Fruit fly (Drosophila melanogaster): ENCODE data around the gene ppan.
A peak's percentile ranks its signal among the peaks of the same experiment; 100 is the strongest.

The ppan gene

DNA sequence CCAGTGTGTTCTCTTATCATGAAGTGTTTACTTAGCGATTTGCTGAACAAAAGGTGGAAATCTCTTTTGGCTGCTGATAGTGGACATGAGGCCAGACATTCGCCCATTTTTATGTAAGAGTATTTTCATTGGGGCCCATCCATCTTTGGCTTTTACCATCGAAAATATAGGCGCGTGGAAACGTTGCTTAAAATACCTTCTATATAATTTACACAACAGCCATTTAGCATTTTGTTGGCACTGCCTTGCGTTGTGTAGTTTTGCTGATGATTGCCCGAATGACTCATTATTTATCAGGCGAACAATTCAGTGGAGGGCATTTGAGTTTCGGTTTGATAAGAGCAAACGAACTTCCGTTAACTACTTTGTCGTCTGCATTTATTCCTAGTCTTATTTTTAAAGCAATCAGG lies 45.6 kb downstream of the ppan start (continued):
- no peak for TF ChIP-seq gfzf (GFP tag; optimal IDR thresholded peaks at IDR 0.05)
- peak; percentile 64; the same call in 2 of the 3 replicates for TF ChIP-seq so (GFP tag; IDR thresholded peaks at IDR 0.05)
- TF ChIP-seq salm (tag; optimal IDR thresholded peaks at IDR 0.05), result no peak
- TF ChIP-seq mld (GFP tag; IDR thresholded peaks at IDR 0.05; ENCODE audit: partially characterized antibody), result no peak
- TF ChIP-seq CG14050 (GFP tag; IDR thresholded peaks at IDR 0.05), result no peak
- peak; percentile 28 for TF ChIP-seq CG1233 (GFP tag; optimal IDR thresholded peaks at IDR 0.05)
- no peak for TF ChIP-seq unc-4 (GFP tag; IDR thresholded peaks at IDR 0.05; ENCODE audit: partially characterized antibody)
- no peak for TF ChIP-seq CG5245 (GFP tag; optimal IDR thresholded peaks at IDR 0.05)
- no peak for TF ChIP-seq CG18764 (GFP tag; optimal IDR thresholded peaks at IDR 0.05)
- TF ChIP-seq Hsf (GFP tag; optimal IDR thresholded peaks at IDR 0.05), result peak; percentile 19
- TF ChIP-seq Dll (GFP tag; IDR thresholded peaks at IDR 0.05; ENCODE audit: partially characterized antibody), result no peak
- no peak for TF ChIP-seq tgo (GFP tag; IDR thresholded peaks at IDR 0.05)
- TF ChIP-seq CG9932 (GFP tag; IDR thresholded peaks at IDR 0.05), result peak; percentile 47
- no peak for TF ChIP-seq CG34422 (GFP tag; IDR thresholded peaks at IDR 0.05)
- no peak for TF ChIP-seq tll (GFP tag; optimal IDR thresholded peaks at IDR 0.05)
- TF ChIP-seq CG17802 (tag; optimal IDR thresholded peaks at IDR 0.05), result no peak
- no peak for TF ChIP-seq Lhr (GFP tag; optimal IDR thresholded peaks at IDR 0.05)
- TF ChIP-seq gsb (GFP tag; IDR thresholded peaks at IDR 0.05), result no peak
- TF ChIP-seq nau (GFP tag; optimal IDR thresholded peaks at IDR 0.05), result no peak
- no peak for TF ChIP-seq dan (GFP tag; IDR thresholded peaks at IDR 0.05)
- no peak for TF ChIP-seq CG13123 (GFP tag; optimal IDR thresholded peaks at IDR 0.05)
- TF ChIP-seq wek (GFP tag; optimal IDR thresholded peaks at IDR 0.05), result no peak
- no peak for TF ChIP-seq Nf-YA (GFP tag; IDR thresholded peaks at IDR 0.05)
- TF ChIP-seq esg (GFP tag; conservative IDR thresholded peaks at IDR 0.05), result peak; percentile 20; the same call in 1 of the 2 replicates
- no peak for TF ChIP-seq klu (GFP tag; IDR thresholded peaks at IDR 0.05)
- no peak for TF ChIP-seq Ssrp (tag; optimal IDR thresholded peaks at IDR 0.05)
- TF ChIP-seq odd (GFP tag; optimal IDR thresholded peaks at IDR 0.05), result no peak
- TF ChIP-seq CG7271 (tag; optimal IDR thresholded peaks at IDR 0.05), result no peak
- no peak for TF ChIP-seq insv (GFP tag; optimal IDR thresholded peaks at IDR 0.05)
- TF ChIP-seq CG9437 (GFP tag; optimal IDR thresholded peaks at IDR 0.05), result peak; percentile 9
- no peak for TF ChIP-seq lbe (GFP tag; optimal IDR thresholded peaks at IDR 0.05)
- TF ChIP-seq Dp (GFP tag; optimal IDR thresholded peaks at IDR 0.05), result no peak
- TF ChIP-seq CG6272 (GFP tag; IDR thresholded peaks at IDR 0.05), result no peak
- no peak for TF ChIP-seq grn (GFP tag; optimal IDR thresholded peaks at IDR 0.05)
- no peak for TF ChIP-seq Sry-δ (GFP tag; optimal IDR thresholded peaks at IDR 0.05)
- no peak for TF ChIP-seq bigmax (GFP tag; optimal IDR thresholded peaks at IDR 0.05)
- peak; percentile 1 for TF ChIP-seq Antp (GFP tag; optimal IDR thresholded peaks at IDR 0.05)
- no peak for TF ChIP-seq NC2α (GFP tag; optimal IDR thresholded peaks at IDR 0.05)
- no peak for TF ChIP-seq BtbVII (GFP tag; optimal IDR thresholded peaks at IDR 0.05)
- no peak for TF ChIP-seq Atf3 (GFP tag; optimal IDR thresholded peaks at IDR 0.05)
- TF ChIP-seq Doc2 (GFP tag; IDR thresholded peaks at IDR 0.05), result no peak
- TF ChIP-seq CG11398 (GFP tag; optimal IDR thresholded peaks at IDR 0.05), result peak; percentile 5
- no peak for TF ChIP-seq repo (GFP tag; optimal IDR thresholded peaks at IDR 0.05)
- no peak for TF ChIP-seq chm (GFP tag; IDR thresholded peaks at IDR 0.05)
- peak; percentile 3 for TF ChIP-seq CG12744 (GFP tag; optimal IDR thresholded peaks at IDR 0.05)
- TF ChIP-seq sens-2 (GFP tag; IDR thresholded peaks at IDR 0.05), result no peak
- TF ChIP-seq dmrt11E (tag; optimal IDR thresholded peaks at IDR 0.05), result no peak
- TF ChIP-seq CG16779 (GFP tag; IDR thresholded peaks at IDR 0.05), result no peak
- no peak for TF ChIP-seq Trl (optimal IDR thresholded peaks at IDR 0.05)
- no peak for TF ChIP-seq Trl (GFP tag; optimal IDR thresholded peaks at IDR 0.05)
- TF ChIP-seq Hr51 (GFP tag; optimal IDR thresholded peaks at IDR 0.05), result peak in 1 of 2 experiments; percentile 61
- peak; percentile 51 for TF ChIP-seq lab (GFP tag; optimal IDR thresholded peaks at IDR 0.05)
